Fruit fly (Drosophila melanogaster) whole organism: ENCODE data around the gene Coq7.

Experiments used
- CG8478 ChIP-seq: fragments of >200 bp; optimal IDR thresholded peaks from 2 replicates; lab custom pipeline; 2018; ENCODE audit warnings: inconsistent platforms
- EcR ChIP-seq, 2 experiments: fragments of >200 bp; optimal IDR thresholded peaks; 2 replicates each; lab custom pipeline; 2017; ENCODE audit warnings: missing biosample characterization in 2 of 2, missing genetic modification characterization in 2 of 2, missing genetic modification reagents in 2 of 2

DNA sequence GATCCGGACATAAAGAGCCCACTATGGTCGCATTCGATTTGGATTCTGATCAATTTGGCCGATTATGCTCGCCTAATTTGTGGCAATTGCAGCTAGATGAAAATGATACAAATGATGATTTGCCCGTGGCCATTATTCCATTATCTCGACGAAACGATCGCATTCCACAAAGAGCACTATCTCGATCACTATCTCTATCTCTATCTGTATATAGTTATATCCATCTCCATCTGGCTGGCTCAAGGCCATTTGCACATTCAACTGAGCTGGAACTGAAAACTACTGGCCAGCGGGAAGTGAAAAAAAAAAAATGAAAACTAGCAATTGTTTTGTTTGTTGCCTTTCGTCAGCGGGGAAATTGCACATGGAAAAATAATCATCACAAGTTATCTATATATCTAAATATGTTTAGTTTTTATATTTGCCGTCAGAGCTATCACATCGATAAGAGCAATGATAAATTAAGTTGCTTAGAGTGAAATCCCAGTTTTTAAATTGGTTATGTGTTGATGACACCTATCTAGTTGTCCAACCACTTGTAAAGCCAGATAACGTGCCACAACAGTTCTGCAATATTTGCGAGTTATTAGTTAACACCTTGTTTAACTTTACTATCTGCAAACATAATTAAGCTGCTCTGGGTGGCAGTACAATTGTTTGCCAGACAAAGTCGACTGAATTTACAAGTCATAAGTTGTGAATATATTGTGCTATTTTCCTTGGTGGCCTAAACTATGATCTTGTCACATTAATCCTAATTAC is 28.4 kb downstream of the Coq7 start:
- no peak for TF ChIP-seq CG8478 (lab: Kevin White, UChicago)
- no peak for TF ChIP-seq EcR (GFP tag; optimal IDR thresholded peaks at IDR 0.05; lab: Kevin White, UChicago)
